Worm (Caenorhabditis elegans): Measurements from ENCODE around the gene lgg-1.

Gene lgg-1

ce11 chrII:6348360-6348759, 841 bp upstream of the lgg-1 start (continued):
- no peak for TF ChIP-seq snpc-1.3 (tag; optimal IDR thresholded peaks at IDR 0.05; ENCODE audit: insufficient read depth)
- peak; percentile 84 for TF ChIP-seq lin-40 (tag; optimal IDR thresholded peaks at IDR 0.05)
- peak; percentile 13; the same call in 1 of the 2 replicates for TF ChIP-seq ceh-91 (GFP tag; IDR thresholded peaks at IDR 0.05)
- TF ChIP-seq hlh-26 (GFP tag; conservative IDR thresholded peaks at IDR 0.05), result no peak
- TF ChIP-seq attf-6 (GFP tag; IDR thresholded peaks at IDR 0.05), result no peak
- peak; percentile 90 for TF ChIP-seq ekl-4 (GFP tag; IDR thresholded peaks at IDR 0.05)
- peak; percentile 57; the same call in 1 of the 2 replicates for TF ChIP-seq nfyb-1 (GFP tag; IDR thresholded peaks at IDR 0.05)
- TF ChIP-seq nhr-120 (GFP tag; IDR thresholded peaks at IDR 0.05), result no peak
- no peak for TF ChIP-seq lsl-1 (GFP tag; optimal IDR thresholded peaks at IDR 0.05)
- TF ChIP-seq rpc-1 (optimal IDR thresholded peaks at IDR 0.05), result no peak
- TF ChIP-seq rpc-1 (tag; optimal IDR thresholded peaks at IDR 0.05), result no peak
- no peak for TF ChIP-seq lag-1 (GFP tag; IDR thresholded peaks at IDR 0.05)
- TF ChIP-seq attf-3 (GFP tag; conservative IDR thresholded peaks at IDR 0.05), result no peak
- peak; percentile 80 for TF ChIP-seq K11D2.4 (GFP tag; IDR thresholded peaks at IDR 0.05)
- peak; percentile 78 for TF ChIP-seq Y53G8AR.9 (GFP tag; conservative IDR thresholded peaks at IDR 0.05)
- no peak for TF ChIP-seq F10E7.11 (tag; optimal IDR thresholded peaks at IDR 0.05)
- TF ChIP-seq nhr-27 (tag; optimal IDR thresholded peaks at IDR 0.05), result no peak
- TF ChIP-seq F22D6.2 (tag; optimal IDR thresholded peaks at IDR 0.05), result peak; percentile 52
- no peak for TF ChIP-seq aptf-3 (GFP tag; IDR thresholded peaks at IDR 0.05)
- no peak for TF ChIP-seq zim-3 (tag; optimal IDR thresholded peaks at IDR 0.05)
- no peak for TF ChIP-seq B0261.1 (tag; optimal IDR thresholded peaks at IDR 0.05)
- TF ChIP-seq D2030.7 (GFP tag; IDR thresholded peaks at IDR 0.05), result no peak

ce11 chrII:6346551-6347079, 904 bp downstream of the lgg-1 start:
- TF ChIP-seq dpff-1 (tag; optimal IDR thresholded peaks at IDR 0.05) (peak; percentile 48), egrh-3 (GFP tag; IDR thresholded peaks at IDR 0.05) (no peak), mcd-1 (GFP tag; IDR thresholded peaks at IDR 0.05) (peak; percentile 57; the same call in 1 of the 2 replicates), egl-44 (GFP tag; IDR thresholded peaks at IDR 0.05) (no peak), madf-8 (GFP tag; conservative IDR thresholded peaks at IDR 0.05) (no peak), ztf-3 (GFP tag; optimal IDR thresholded peaks at IDR 0.05) (peak; percentile 66), Y67H2A.10 (GFP tag; conservative IDR thresholded peaks at IDR 0.05) (no peak), F23B12.7 (tag; optimal IDR thresholded peaks at IDR 0.05; ENCODE audit: insufficient read depth) (peak; percentile 96), F10E7.11 (tag; optimal IDR thresholded peaks at IDR 0.05) (peak; percentile 84), pha-4 (tag; optimal IDR thresholded peaks at IDR 0.05) (peak; percentile 46), hlh-26 (GFP tag; conservative IDR thresholded peaks at IDR 0.05) (no peak), hlh-12 (tag; optimal IDR thresholded peaks at IDR 0.05) (no peak), Y95B8A.8 (GFP tag; IDR thresholded peaks at IDR 0.05) (peak; percentile 60; the same call in 1 of the 2 replicates), aptf-2 (GFP tag; conservative IDR thresholded peaks at IDR 0.05) (no peak), dpl-1 (GFP tag; optimal IDR thresholded peaks at IDR 0.05) (no peak), F52B5.7 (tag; optimal IDR thresholded peaks at IDR 0.05) (peak; percentile 85), F22D6.2 (tag; optimal IDR thresholded peaks at IDR 0.05) (peak; percentile 39), nhr-90 (tag; optimal IDR thresholded peaks at IDR 0.05) (peak; percentile 13), attf-5 (GFP tag; optimal IDR thresholded peaks at IDR 0.05) (peak; percentile 64), sdz-38 (tag; optimal IDR thresholded peaks at IDR 0.05) (no peak), xnd-1 (tag; optimal IDR thresholded peaks at IDR 0.05) (no peak), nhr-179 (tag; optimal IDR thresholded peaks at IDR 0.05) (no peak), D2030.7 (GFP tag; IDR thresholded peaks at IDR 0.05) (0 out of 2 replicates have a peak, but pooled peaks have one; percentile 10), T26A5.8 (tag; optimal IDR thresholded peaks at IDR 0.05) (no peak), lsy-27 (tag; optimal IDR thresholded peaks at IDR 0.05; ENCODE audit: borderline replicate concordance, insufficient read depth) (no peak), unc-62 (GFP tag; optimal IDR thresholded peaks at IDR 0.05) (peak; percentile 55), madf-3 (GFP tag; IDR thresholded peaks at IDR 0.05) (0 out of 2 replicates have a peak, but pooled peaks have one; percentile 38), snpc-1.1 (tag; optimal IDR thresholded peaks at IDR 0.05; ENCODE audit: insufficient read depth) (no peak), B0019.2 (GFP tag; conservative IDR thresholded peaks at IDR 0.05) (no peak), ceh-40 (GFP tag; IDR thresholded peaks at IDR 0.05) (no peak)

Measured in whole organism, young adult.